Worm (Caenorhabditis elegans): ENCODE measurements around the gene sna-2.
"Not testable (repeated sequence)": the region's sequence is repeated elsewhere in the genome, so short reads cannot be mapped to it uniquely, and the experiment has no call there.

The sna-2 gene

DNA sequence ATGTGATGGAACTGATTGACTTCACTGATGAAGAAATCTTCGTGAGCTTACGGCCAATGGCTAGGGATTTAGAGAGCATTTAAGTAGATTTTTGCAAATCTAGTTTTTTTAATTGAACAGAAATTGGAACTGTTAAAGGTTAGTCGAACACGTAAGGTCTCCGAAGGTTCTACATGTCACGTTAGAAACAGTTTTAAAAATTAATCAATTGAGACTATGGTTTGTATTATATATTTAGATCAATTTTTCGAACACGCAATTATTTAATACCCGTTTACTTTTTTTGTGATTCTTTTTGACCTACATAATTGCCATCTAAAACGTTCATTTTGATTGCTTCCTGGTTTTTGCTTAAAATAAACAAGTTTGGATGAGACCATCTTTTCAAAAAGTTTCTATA lies 32.5 kb downstream of the sna-2 start, which contains the start of gene C28D4.4:
C28D4.4 (minus strand) TSS at position 101 of the 400 bp plus-strand sequence.
- TF ChIP-seq mls-2 (tag; optimal IDR thresholded peaks at IDR 0.05), result no peak
- no peak for TF ChIP-seq mep-1 (tag; optimal IDR thresholded peaks at IDR 0.05)
- no peak for TF ChIP-seq nhr-28 (tag; optimal IDR thresholded peaks at IDR 0.05)
- TF ChIP-seq ceh-83 (GFP tag; optimal IDR thresholded peaks at IDR 0.05), result no peak

- TF ChIP-seq lsy-2 (tag; optimal IDR thresholded peaks at IDR 0.05) (no peak), mep-1 (tag; optimal IDR thresholded peaks at IDR 0.05) (no peak), zip-8 (tag; optimal IDR thresholded peaks at IDR 0.05) (no peak), nhr-12 (tag; optimal IDR thresholded peaks at IDR 0.05) (no peak), sptf-1 (tag; optimal IDR thresholded peaks at IDR 0.05) (no peak), hlh-1 (tag; optimal IDR thresholded peaks at IDR 0.05) (no peak), sem-2 (GFP tag; optimal IDR thresholded peaks at IDR 0.05) (no peak), M03D4.4 (tag; optimal IDR thresholded peaks at IDR 0.05) (no peak), lin-32 (GFP tag; optimal IDR thresholded peaks at IDR 0.05) (no peak), nhr-237 (tag; optimal IDR thresholded peaks at IDR 0.05) (no peak), unc-39 (tag; optimal IDR thresholded peaks at IDR 0.05) (no peak), ham-2 (GFP tag; optimal IDR thresholded peaks at IDR 0.05) (no peak)
Measured at ce11 chrIV:9742883-9743282, 34.6 kb downstream of the sna-2 start, which contains the start of gene C28D4.7. Gene C28D4.7 (minus strand): TSS chrIV:9743147.

ce11 chrIV:9740851-9741549 lies 36.4 kb downstream of the sna-2 start, which contains the start of gene gln-6:
Gene gln-6 (minus strand): TSS chrIV:9740901.
- TF ChIP-seq sem-2 (GFP tag; optimal IDR thresholded peaks at IDR 0.05); hlh-1 (tag; optimal IDR thresholded peaks at IDR 0.05); bed-3 (GFP tag; optimal IDR thresholded peaks at IDR 0.05): not testable (repeated sequence)

DNA sequence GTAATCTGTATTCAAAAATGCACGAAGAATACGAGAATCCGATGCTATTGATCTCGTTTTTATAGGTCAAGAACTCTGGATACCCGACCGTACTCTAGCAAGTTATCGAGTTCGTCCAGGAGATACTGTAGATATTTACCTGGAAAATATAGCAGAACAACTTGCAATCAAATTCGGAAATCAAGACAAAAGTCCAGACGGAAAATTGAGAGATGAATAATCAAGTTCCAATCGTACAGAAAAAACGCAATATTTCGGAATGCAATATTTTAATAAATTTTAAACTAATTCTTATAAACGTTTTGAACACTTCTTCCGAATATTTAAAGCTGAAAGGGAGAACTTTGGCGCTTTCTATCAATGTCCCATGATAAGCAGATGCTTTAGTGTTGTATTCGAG lies 38.4 kb downstream of the sna-2 start:
- TF ChIP-seq sem-2 (GFP tag; optimal IDR thresholded peaks at IDR 0.05), result no peak
- no peak for TF ChIP-seq unc-62 (GFP tag; optimal IDR thresholded peaks at IDR 0.05)
- TF ChIP-seq ceh-43 (GFP tag; optimal IDR thresholded peaks at IDR 0.05), result no peak

DNA sequence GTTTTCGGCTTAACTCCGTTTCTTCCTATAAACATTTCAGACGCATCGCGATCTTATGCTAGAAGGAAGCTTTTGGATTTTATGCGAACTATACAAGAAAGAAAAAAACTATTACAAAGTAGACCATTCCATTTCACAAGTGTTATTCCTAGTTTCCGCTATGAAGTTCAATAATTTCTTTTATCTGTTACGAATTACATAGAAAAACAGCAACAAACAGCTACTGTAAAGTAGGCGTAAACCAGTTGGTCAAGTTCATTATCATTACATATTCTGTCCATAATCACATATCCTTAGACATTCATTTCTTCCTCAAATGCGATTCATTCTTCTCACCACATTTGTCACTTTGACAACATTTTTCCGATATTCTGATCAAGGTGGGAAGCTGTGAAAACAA lies 39.2 kb downstream of the sna-2 start, which contains the start of gene C28D4.10:
C28D4.10 (plus strand) TSS at position 301 of the 400 bp plus-strand sequence.
- no peak for TF ChIP-seq drap-1 (GFP tag; optimal IDR thresholded peaks at IDR 0.05)
- no peak for TF ChIP-seq pha-4 (tag; optimal IDR thresholded peaks at IDR 0.05)
- TF ChIP-seq ham-2 (GFP tag; optimal IDR thresholded peaks at IDR 0.05), result no peak
- no peak for TF ChIP-seq zip-8 (tag; optimal IDR thresholded peaks at IDR 0.05)
- no peak for TF ChIP-seq mls-2 (tag; optimal IDR thresholded peaks at IDR 0.05)
- no peak for TF ChIP-seq lin-32 (GFP tag; optimal IDR thresholded peaks at IDR 0.05)
- TF ChIP-seq ces-1 (GFP tag; optimal IDR thresholded peaks at IDR 0.05), result no peak
- no peak for TF ChIP-seq nhr-12 (tag; optimal IDR thresholded peaks at IDR 0.05)
- TF ChIP-seq ceh-43 (GFP tag; optimal IDR thresholded peaks at IDR 0.05), result no peak
- TF ChIP-seq unc-39 (tag; optimal IDR thresholded peaks at IDR 0.05), result no peak
- TF ChIP-seq nhr-237 (tag; optimal IDR thresholded peaks at IDR 0.05), result no peak
- TF ChIP-seq hlh-1 (tag; optimal IDR thresholded peaks at IDR 0.05), result no peak
- no peak for TF ChIP-seq ztf-11 (tag; optimal IDR thresholded peaks at IDR 0.05)
- TF ChIP-seq bed-3 (GFP tag; optimal IDR thresholded peaks at IDR 0.05), result no peak
- TF ChIP-seq nhr-28 (tag; optimal IDR thresholded peaks at IDR 0.05), result no peak
- TF ChIP-seq snpc-4 (tag; optimal IDR thresholded peaks at IDR 0.05), result no peak
- no peak for TF ChIP-seq nhr-2 (tag; optimal IDR thresholded peaks at IDR 0.05)
- no peak for TF ChIP-seq mep-1 (tag; optimal IDR thresholded peaks at IDR 0.05)

ce11 chrIV:9737204-9737790 lies 40.1 kb downstream of the sna-2 start, which contains the start of gene cka-1:
Gene cka-1 (minus strand): TSS chrIV:9737621.
- no peak for TF ChIP-seq hlh-1 (tag; optimal IDR thresholded peaks at IDR 0.05)

- TF ChIP-seq ces-1 (GFP tag; optimal IDR thresholded peaks at IDR 0.05) (no peak), tbx-8 (GFP tag; optimal IDR thresholded peaks at IDR 0.05) (no peak)
Measured at ce11 chrIV:9735750-9736149, 41.7 kb downstream of the sna-2 start.
